Fruit fly (Drosophila melanogaster) whole organism, wandering third instar larva: ENCODE measurements around the gene Tsp66A.
A peak's percentile ranks its signal among the peaks of the same experiment; 100 is the strongest.

Source experiments
- Hnf4 ChIP-seq: fragments of 200-800 bp; sonication (Bioruptor generic); optimal IDR thresholded peaks from 2 replicates; lab custom pipeline; 2016; ENCODE audit warnings: missing biosample characterization, mild to moderate bottlenecking, missing genetic modification characterization
- Hr78 ChIP-seq: fragments of >200 bp; optimal IDR thresholded peaks from 2 replicates; lab custom pipeline; 2017; ENCODE audit warnings: missing biosample characterization, missing genetic modification characterization
- Hr83 ChIP-seq: fragments of 200-300 bp; sonication (Bioruptor generic); optimal IDR thresholded peaks from 2 replicates; lab custom pipeline; 2016; ENCODE audit warnings: missing biosample characterization, mild to moderate bottlenecking, missing genetic modification characterization, moderate library complexity; ENCODE audit not compliant: poor library complexity, severe bottlenecking
- Myc ChIP-seq: fragments of >200 bp; optimal IDR thresholded peaks from 2 replicates; lab custom pipeline; 2017
- OdsH ChIP-seq: fragments of 200-800 bp; sonication (Bioruptor generic); optimal IDR thresholded peaks from 2 replicates; lab custom pipeline; 2016; ENCODE audit warnings: missing biosample characterization, mild to moderate bottlenecking, missing genetic modification characterization
- dmrt93B ChIP-seq: fragments of 200-800 bp; sonication (Bioruptor generic); optimal IDR thresholded peaks from 2 replicates; lab custom pipeline; 2018; ENCODE audit warnings: missing biosample characterization, mild to moderate bottlenecking, missing genetic modification characterization
- h ChIP-seq: fragments of 200-800 bp; sonication (Bioruptor generic); optimal IDR thresholded peaks from 3 replicates; lab custom pipeline; 2016; ENCODE audit warnings: missing biosample characterization, mild to moderate bottlenecking, missing genetic modification characterization
- jim ChIP-seq: fragments of 175-275, 200-325 bp; sonication (Bioruptor generic); optimal IDR thresholded peaks from 2 replicates; lab custom pipeline; 2016; ENCODE audit warnings: missing biosample characterization, mild to moderate bottlenecking, missing genetic modification characterization
- psq ChIP-seq: fragments of 200-800 bp; sonication (Bioruptor generic); optimal IDR thresholded peaks from 3 replicates; lab custom pipeline; 2017; ENCODE audit warnings: missing biosample characterization, mild to moderate bottlenecking, missing genetic modification characterization, moderate library complexity
- rgr ChIP-seq: fragments of 200-800 bp; sonication (Bioruptor generic); optimal IDR thresholded peaks from 3 replicates; lab custom pipeline; 2016; ENCODE audit warnings: missing biosample characterization, mild to moderate bottlenecking, missing genetic modification characterization
- sv ChIP-seq: fragments of 200-800 bp; sonication (Bioruptor generic); optimal IDR thresholded peaks from 3 replicates; lab custom pipeline; 2016; ENCODE audit warnings: missing biosample characterization, missing genetic modification characterization
- woc ChIP-seq: sonication (Bioruptor generic); optimal IDR thresholded peaks from 2 replicates; lab custom pipeline; 2016; ENCODE audit warnings: missing biosample characterization, mild to moderate bottlenecking, missing genetic modification characterization

The Tsp66A gene

dm6 chr3L:7510414-7511384, 45.4 kb downstream of the Tsp66A start, which contains the start of gene CG7546 (continued):
- TF ChIP-seq OdsH (GFP tag; lab: Kevin White, UChicago) (peak; percentile 14), Hr78 (GFP tag; lab: Kevin White, UChicago) (no peak), Hr83 (GFP tag; lab: Kevin White, UChicago) (no peak), woc (GFP tag; lab: Kevin White, UChicago) (peak; percentile 57), rgr (GFP tag; lab: Kevin White, UChicago) (peak; percentile 58), jim (GFP tag; lab: Kevin White, UChicago) (no peak), Hnf4 (GFP tag; lab: Kevin White, UChicago) (no peak), h (GFP tag; lab: Kevin White, UChicago) (no peak), Myc (peak; percentile 96), dmrt93B (GFP tag; lab: Kevin White, UChicago) (no peak), psq (GFP tag; lab: Kevin White, UChicago) (peak; percentile 56), sv (GFP tag; lab: Kevin White, UChicago) (peak; percentile 3)
